Fruit fly (Drosophila melanogaster) whole organism, pupa: ENCODE results near the gene CG10208.
A peak's percentile ranks its signal among the peaks of the same experiment; 100 is the strongest.

ENCODE experiments used
- CG10348 ChIP-seq: fragments of 200-800 bp; sonication (Bioruptor generic); IDR thresholded peaks from 2 replicates; pipeline ENCODE4 v1.3.6; 2022; ENCODE audit warnings: missing biosample characterization, missing genetic modification characterization
- CG12605 ChIP-seq: fragments of 200-800 bp; sonication (Bioruptor generic); IDR thresholded peaks from 2 replicates; pipeline ENCODE4 v1.3.6; 2022; ENCODE audit warnings: missing biosample characterization, missing genetic modification characterization
- CG13204 ChIP-seq: fragments of 200-800 bp; sonication (Bioruptor generic); optimal IDR thresholded peaks from 2 replicates; lab custom pipeline; 2018; ENCODE audit warnings: missing biosample characterization, mild to moderate bottlenecking, missing genetic modification characterization, moderate library complexity
- CG14655 ChIP-seq: fragments of 200-800 bp; sonication (Bioruptor generic); optimal IDR thresholded peaks from 3 replicates; lab custom pipeline; 2017; ENCODE audit warnings: mild to moderate bottlenecking, missing biosample characterization, missing genetic modification reagents, missing genetic modification characterization
- CG15710 ChIP-seq: fragments of 200-800 bp; sonication (Bioruptor generic); optimal IDR thresholded peaks from 2 replicates; lab custom pipeline; 2018; ENCODE audit warnings: missing biosample characterization, mild to moderate bottlenecking, missing genetic modification characterization, moderate library complexity
- CG32121 ChIP-seq: fragments of 200-800 bp; sonication (Bioruptor generic); IDR thresholded peaks from 2 replicates; pipeline ENCODE4 v1.3.6; 2022; ENCODE audit warnings: missing biosample characterization, missing genetic modification characterization
- CG8301 ChIP-seq: fragments of 200-800 bp; sonication (Bioruptor generic); optimal IDR thresholded peaks from 2 replicates; lab custom pipeline; 2018; ENCODE audit warnings: missing biosample characterization, mild to moderate bottlenecking, missing genetic modification characterization
- D1 ChIP-seq: fragments of 200-800 bp; sonication (Bioruptor generic); optimal IDR thresholded peaks from 2 replicates; lab custom pipeline; 2018; ENCODE audit warnings: missing biosample characterization, mild to moderate bottlenecking, missing genetic modification characterization, moderate library complexity
- EcR ChIP-seq: fragments of 200-800 bp; sonication (Bioruptor generic); optimal IDR thresholded peaks from 3 replicates; lab custom pipeline; 2019; ENCODE audit warnings: missing biosample characterization, missing genetic modification characterization, mild to moderate bottlenecking, moderate library complexity, missing genetic modification reagents
- Ets98B ChIP-seq: fragments of 200-800 bp; sonication (Bioruptor generic); IDR thresholded peaks from 2 replicates; pipeline ENCODE4 v1.3.6; 2022; ENCODE audit warnings: missing biosample characterization, missing genetic modification characterization
- gl ChIP-seq: fragments of 200-800 bp; sonication (Bioruptor generic); optimal IDR thresholded peaks from 2 replicates; lab custom pipeline; 2018; ENCODE audit warnings: missing biosample characterization, mild to moderate bottlenecking, missing genetic modification characterization
- rn ChIP-seq: fragments of 200-800 bp; sonication (Bioruptor generic); IDR thresholded peaks from 2 replicates; pipeline ENCODE4 v1.3.6; 2022; ENCODE audit warnings: missing biosample characterization, missing genetic modification characterization

DNA sequence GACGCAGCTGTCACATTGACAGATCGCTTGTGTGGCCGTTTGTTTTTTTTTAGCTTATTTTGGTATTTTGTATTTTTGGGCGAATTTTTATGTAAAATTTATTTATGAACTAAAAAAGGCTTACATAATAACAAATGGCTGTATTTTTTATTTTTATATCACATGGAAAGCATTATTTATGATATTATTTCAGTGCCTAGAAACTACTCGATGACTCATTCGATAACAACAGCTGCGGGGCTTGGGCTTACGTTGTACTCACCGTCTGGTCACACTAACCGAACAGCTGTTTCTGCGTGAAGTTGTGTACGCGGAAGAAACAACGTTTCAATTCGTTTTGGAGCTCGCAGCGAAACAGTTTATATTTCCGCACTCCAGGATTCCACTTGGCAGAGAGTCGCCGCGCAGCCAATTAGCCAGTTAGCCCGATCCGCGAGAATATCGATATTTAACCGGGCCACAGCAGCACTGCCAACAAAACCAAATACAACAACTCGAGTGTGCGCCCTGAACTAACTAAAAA, 40.9 kb downstream of the CG10208 start, which contains the start of the genes Hmgcr and Rpn9:
- TF ChIP-seq CG14655 (no peak), rn (GFP tag; lab: Robert Waterston, UW) (no peak), gl (tag; lab: Kevin White, UChicago) (no peak), Ets98B (GFP tag; lab: Robert Waterston, UW) (peak; percentile 11; the same call in 1 of the 2 replicates), D1 (tag; lab: Kevin White, UChicago) (no peak), CG10348 (GFP tag; lab: Robert Waterston, UW) (no peak), CG32121 (GFP tag; lab: Robert Waterston, UW) (no peak), CG12605 (no peak), CG13204 (GFP tag; lab: Kevin White, UChicago) (no peak), CG8301 (no peak), CG15710 (tag; lab: Kevin White, UChicago) (no peak), EcR (no peak)
